Fruit fly (Drosophila melanogaster) whole organism, embryonic: ENCODE results near the gene lectin-24Db.

Experiments used
- B-H2 ChIP-seq: fragments of 200-800 bp; sonication (Bioruptor generic); optimal IDR thresholded peaks from 2 replicates; lab custom pipeline; 2018; ENCODE audit warnings: missing biosample characterization, mild to moderate bottlenecking, missing genetic modification characterization
- C15 ChIP-seq: fragments of 200-800 bp; sonication (Bioruptor generic); IDR thresholded peaks from 3 replicates; pipeline ENCODE4 v1.3.6; 2022; ENCODE audit warnings: missing biosample characterization, missing genetic modification characterization
- CG10209 ChIP-seq: fragments of 200-800 bp; sonication (Bioruptor generic); optimal IDR thresholded peaks from 3 replicates; lab custom pipeline; 2017; ENCODE audit warnings: missing biosample characterization, mild to moderate bottlenecking, missing genetic modification characterization, missing genetic modification reagents
- CG10431 ChIP-seq: fragments of 200-800 bp; sonication (Bioruptor generic); optimal IDR thresholded peaks from 3 replicates; lab custom pipeline; 2018; ENCODE audit warnings: missing biosample characterization, mild to moderate bottlenecking, missing genetic modification characterization
- CG11398 ChIP-seq: fragments of 200-800 bp; sonication (Bioruptor generic); optimal IDR thresholded peaks from 2 replicates; lab custom pipeline; 2016; ENCODE audit warnings: missing biosample characterization, missing genetic modification characterization
- CG11695 ChIP-seq: fragments of 200-800 bp; sonication (Bioruptor generic); IDR thresholded peaks from 3 replicates; pipeline ENCODE4 v1.3.6; 2022; ENCODE audit warnings: missing biosample characterization, missing genetic modification characterization
- CG11723 ChIP-seq: fragments of 200-800 bp; sonication (Bioruptor generic); optimal IDR thresholded peaks from 2 replicates; lab custom pipeline; 2017; ENCODE audit warnings: missing biosample characterization, mild to moderate bottlenecking, missing genetic modification characterization
- CG12071 ChIP-seq: fragments of 200-800 bp; sonication (Bioruptor generic); optimal IDR thresholded peaks from 3 replicates; lab custom pipeline; 2018; ENCODE audit warnings: missing biosample characterization, mild to moderate bottlenecking, missing genetic modification characterization
- CG14441 ChIP-seq: fragments of 200-800 bp; sonication (Bioruptor generic); IDR thresholded peaks from 2 replicates; pipeline ENCODE4 v1.3.6; 2022; ENCODE audit warnings: missing biosample characterization, missing genetic modification characterization
- CG15073 ChIP-seq: fragments of 200-800 bp; sonication (Bioruptor generic); optimal IDR thresholded peaks from 2 replicates; lab custom pipeline; 2016; ENCODE audit warnings: missing biosample characterization, missing genetic modification characterization
- CG31441 ChIP-seq: fragments of 200-800 bp; sonication (Bioruptor generic); IDR thresholded peaks from 2 replicates; pipeline ENCODE4 v1.3.6; 2022; ENCODE audit warnings: missing biosample characterization, missing genetic modification characterization
- CG3995 ChIP-seq: fragments of 200-800 bp; sonication (Bioruptor generic); optimal IDR thresholded peaks from 3 replicates; lab custom pipeline; 2016; ENCODE audit warnings: missing biosample characterization, missing genetic modification characterization
- CG4404 ChIP-seq: fragments of 200-800 bp; sonication (Bioruptor generic); IDR thresholded peaks from 2 replicates; pipeline ENCODE4 v1.3.6; 2022; ENCODE audit warnings: missing biosample characterization, missing genetic modification characterization
- CG6854 ChIP-seq: fragments of 200-800 bp; sonication (Bioruptor generic); optimal IDR thresholded peaks from 3 replicates; lab custom pipeline; 2017; ENCODE audit warnings: missing biosample characterization, mild to moderate bottlenecking, missing genetic modification characterization
- CG7928 ChIP-seq: fragments of 200-800 bp; sonication (Bioruptor generic); optimal IDR thresholded peaks from 2 replicates; lab custom pipeline; 2017; ENCODE audit warnings: missing biosample characterization, mild to moderate bottlenecking, missing genetic modification characterization
- CG8089 ChIP-seq: fragments of 200-800 bp; sonication (Bioruptor generic); optimal IDR thresholded peaks from 3 replicates; lab custom pipeline; 2016; ENCODE audit warnings: missing biosample characterization, missing genetic modification characterization
- CG8290 ChIP-seq, 3 experiments: fragments of 200-800 bp; sonication (Bioruptor generic); optimal IDR thresholded peaks; 2 replicates each; lab custom pipeline; 2016 to 2019; ENCODE audit warnings: missing biosample characterization in 3 of 3, missing genetic modification characterization in 3 of 3, mild to moderate bottlenecking in 2 of 3, moderate library complexity in 1 of 3
- CG8765 ChIP-seq: fragments of 200-800 bp; sonication (Bioruptor generic); IDR thresholded peaks from 2 replicates; pipeline ENCODE4 v1.3.6; 2022; ENCODE audit warnings: missing biosample characterization, missing genetic modification characterization
- CTCF ChIP-seq: fragments of 200-800 bp; sonication (Bioruptor generic); optimal IDR thresholded peaks from 2 replicates; lab custom pipeline; 2017; ENCODE audit warnings: missing biosample characterization, mild to moderate bottlenecking, missing genetic modification characterization, moderate library complexity
- CrebB ChIP-seq: fragments of 200-800 bp; sonication (Bioruptor generic); optimal IDR thresholded peaks from 3 replicates; lab custom pipeline; 2018; ENCODE audit warnings: missing biosample characterization, mild to moderate bottlenecking, missing genetic modification characterization
- Deaf1 ChIP-seq: fragments of 200-800 bp; optimal IDR thresholded peaks from 3 replicates; lab custom pipeline; 2019; ENCODE audit warnings: missing biosample characterization, mild to moderate bottlenecking, missing genetic modification characterization, moderate library complexity
- Ets97D ChIP-seq: fragments of 200-800 bp; sonication (Bioruptor generic); optimal IDR thresholded peaks from 3 replicates; lab custom pipeline; 2016; ENCODE audit warnings: missing biosample characterization, missing genetic modification characterization
- Opbp ChIP-seq: fragments of 200-800 bp; sonication (Bioruptor generic); IDR thresholded peaks from 3 replicates; pipeline ENCODE4 v1.3.6; 2022; ENCODE audit warnings: missing biosample characterization, missing genetic modification characterization; ENCODE audit not compliant: partially characterized antibody
- Rx ChIP-seq: fragments of 200-800 bp; sonication (Bioruptor generic); IDR thresholded peaks from 2 replicates; pipeline ENCODE4 v1.3.6; 2022; ENCODE audit warnings: missing biosample characterization, missing genetic modification characterization
- TFAM ChIP-seq: fragments of 200-800 bp; sonication (Bioruptor generic); optimal IDR thresholded peaks from 2 replicates; lab custom pipeline; 2017; ENCODE audit warnings: missing biosample characterization, missing genetic modification characterization, inconsistent platforms
- aop ChIP-seq: fragments of 200-800 bp; sonication (Bioruptor generic); IDR thresholded peaks from 2 replicates; pipeline ENCODE4 v1.3.6; 2022; ENCODE audit warnings: missing biosample characterization, missing genetic modification characterization
- az2 ChIP-seq: fragments of 200-800 bp; sonication (Bioruptor generic); optimal IDR thresholded peaks from 3 replicates; lab custom pipeline; 2016; ENCODE audit warnings: missing biosample characterization, missing genetic modification characterization
- caup ChIP-seq: fragments of 200-800 bp; sonication (Bioruptor generic); optimal IDR thresholded peaks from 3 replicates; lab custom pipeline; 2017; ENCODE audit warnings: missing biosample characterization, mild to moderate bottlenecking, missing genetic modification characterization, moderate library complexity; ENCODE audit not compliant: severe bottlenecking
- cwo ChIP-seq: fragments of 200-800 bp; sonication (Bioruptor generic); optimal IDR thresholded peaks from 3 replicates; lab custom pipeline; 2017; ENCODE audit warnings: missing biosample characterization, missing genetic modification characterization, mild to moderate bottlenecking, moderate library complexity, missing genetic modification reagents
- ems ChIP-seq: fragments of 200-800 bp; sonication (Bioruptor generic); optimal IDR thresholded peaks from 3 replicates; lab custom pipeline; 2016; ENCODE audit warnings: missing biosample characterization, missing genetic modification characterization
- en ChIP-seq: fragments of 200-800 bp; sonication (Bioruptor generic); optimal IDR thresholded peaks from 2 replicates; lab custom pipeline; 2016; ENCODE audit warnings: missing biosample characterization, missing genetic modification characterization
- eve ChIP-seq, 2 experiments: fragments of >200 bp; optimal IDR thresholded peaks; 2 replicates each; lab custom pipeline; 2017; ENCODE audit warnings: missing biosample characterization in 2 of 2, missing genetic modification characterization in 2 of 2
- fd102C ChIP-seq: fragments of 200-800 bp; sonication (Bioruptor generic); optimal IDR thresholded peaks from 2 replicates; lab custom pipeline; 2018; ENCODE audit warnings: missing biosample characterization, mild to moderate bottlenecking, missing genetic modification characterization, moderate library complexity
- grn ChIP-seq: fragments of 200-800 bp; sonication (Bioruptor generic); optimal IDR thresholded peaks from 3 replicates; lab custom pipeline; 2017; ENCODE audit warnings: missing biosample characterization, missing genetic modification characterization
- gsb ChIP-seq: fragments of 200-800 bp; sonication (Bioruptor generic); IDR thresholded peaks from 2 replicates; pipeline ENCODE4 v1.3.6; 2022; ENCODE audit warnings: missing biosample characterization, missing genetic modification characterization
- inv ChIP-seq: fragments of 200-800 bp; sonication (Bioruptor generic); IDR thresholded peaks from 2 replicates; pipeline ENCODE4 v1.3.6; 2022; ENCODE audit warnings: missing biosample characterization, missing genetic modification characterization; ENCODE audit not compliant: partially characterized antibody
- kay ChIP-seq: fragments of 200-800 bp; sonication (Bioruptor generic); optimal IDR thresholded peaks from 2 replicates; lab custom pipeline; 2016; ENCODE audit warnings: missing biosample characterization, missing genetic modification characterization
- ken ChIP-seq: fragments of 200-800 bp; sonication (Bioruptor generic); IDR thresholded peaks from 3 replicates; pipeline ENCODE4 v1.3.6; 2022; ENCODE audit warnings: missing biosample characterization, missing genetic modification characterization
- nom ChIP-seq: fragments of 200-800 bp; sonication (Bioruptor generic); optimal IDR thresholded peaks from 2 replicates; lab custom pipeline; 2017; ENCODE audit warnings: missing biosample characterization, missing genetic modification characterization, mild to moderate bottlenecking, moderate library complexity, missing genetic modification reagents
- pfk ChIP-seq: fragments of 200-800 bp; sonication (Bioruptor generic); optimal IDR thresholded peaks from 2 replicates; lab custom pipeline; 2018; ENCODE audit warnings: missing biosample characterization, mild to moderate bottlenecking, missing genetic modification characterization, moderate library complexity
- pros ChIP-seq: fragments of 200-800 bp; sonication (Bioruptor generic); optimal IDR thresholded peaks from 3 replicates; lab custom pipeline; 2019; ENCODE audit warnings: missing biosample characterization, mild to moderate bottlenecking, missing genetic modification characterization, moderate library complexity
- ranshi ChIP-seq: fragments of 200-800 bp; sonication (Bioruptor generic); IDR thresholded peaks from 2 replicates; pipeline ENCODE4 v1.3.6; 2022; ENCODE audit warnings: missing biosample characterization, missing genetic modification characterization
- scrt ChIP-seq: fragments of 200-800 bp; sonication (Bioruptor generic); optimal IDR thresholded peaks from 2 replicates; lab custom pipeline; 2018; ENCODE audit warnings: missing biosample characterization, mild to moderate bottlenecking, missing genetic modification characterization, moderate library complexity
- seq ChIP-seq: fragments of 200-800 bp; sonication (Bioruptor generic); IDR thresholded peaks from 2 replicates; pipeline ENCODE4 v1.3.6; 2022; ENCODE audit warnings: missing biosample characterization, missing genetic modification characterization
- sr ChIP-seq: fragments of 200-800 bp; sonication (Bioruptor generic); IDR thresholded peaks from 3 replicates; pipeline ENCODE4 v1.3.6; 2022; ENCODE audit warnings: missing biosample characterization, missing genetic modification characterization
- stwl ChIP-seq: fragments of 200-800 bp; sonication (Bioruptor generic); optimal IDR thresholded peaks from 3 replicates; lab custom pipeline; 2018; ENCODE audit warnings: missing biosample characterization, mild to moderate bottlenecking, missing genetic modification characterization, moderate library complexity
- toy ChIP-seq: fragments of 200-800 bp; sonication (Bioruptor generic); IDR thresholded peaks from 2 replicates; pipeline ENCODE4 v1.3.6; 2022; ENCODE audit warnings: missing biosample characterization, missing genetic modification characterization
- tx ChIP-seq: fragments of 200-800 bp; sonication (Bioruptor generic); optimal IDR thresholded peaks from 2 replicates; lab custom pipeline; 2016; ENCODE audit warnings: missing biosample characterization, missing genetic modification characterization
- vvl ChIP-seq: fragments of 200-800 bp; sonication (Bioruptor generic); IDR thresholded peaks from 2 replicates; pipeline ENCODE4 v1.3.6; 2022; ENCODE audit warnings: missing biosample characterization, missing genetic modification characterization
- wor ChIP-seq: fragments of 200-800 bp; sonication (Bioruptor generic); IDR thresholded peaks from 2 replicates; pipeline ENCODE4 v1.3.6; 2022; ENCODE audit warnings: missing biosample characterization, missing genetic modification characterization
- zf30C ChIP-seq: fragments of 200-800 bp; sonication (Bioruptor generic); optimal IDR thresholded peaks from 3 replicates; lab custom pipeline; 2018; ENCODE audit warnings: missing biosample characterization, mild to moderate bottlenecking, missing genetic modification characterization

The lectin-24Db gene

dm6 chr2L:4197143-4197912 is 9.4 kb downstream of the lectin-24Db start:
- no peak for TF ChIP-seq CG6854 (GFP tag; lab: Kevin White, UChicago)
- no peak for TF ChIP-seq CG12071 (GFP tag; lab: Kevin White, UChicago)
- no peak for TF ChIP-seq tx (GFP tag; lab: Kevin White, UChicago)
- no peak for TF ChIP-seq ems (GFP tag; lab: Kevin White, UChicago)
- no peak for TF ChIP-seq wor (GFP tag; lab: Robert Waterston, UW)
- TF ChIP-seq toy (GFP tag; lab: Robert Waterston, UW) = no peak
- TF ChIP-seq kay (GFP tag; lab: Kevin White, UChicago) = no peak
- TF ChIP-seq zf30C = no peak
- TF ChIP-seq CrebB = no peak
- TF ChIP-seq sr (GFP tag; lab: Robert Waterston, UW) = peak; percentile 92
- peak; percentile 79 for TF ChIP-seq scrt (GFP tag; lab: Kevin White, UChicago)
- TF ChIP-seq grn (GFP tag; lab: Kevin White, UChicago) = no peak
- TF ChIP-seq Opbp = no peak
- no peak for TF ChIP-seq CG4404 (GFP tag; lab: Robert Waterston, UW)
- TF ChIP-seq CG11695 (GFP tag; lab: Robert Waterston, UW) = 0 out of 3 replicates have a peak, but pooled peaks have one; percentile 18
- no peak for TF ChIP-seq CG10431
- no peak for TF ChIP-seq Ets97D (GFP tag; lab: Kevin White, UChicago)
- TF ChIP-seq inv (GFP tag; lab: Robert Waterston, UW) = no peak
- TF ChIP-seq ken (GFP tag; lab: Robert Waterston, UW) = no peak
- peak; percentile 5; the same call in 1 of the 2 replicates for TF ChIP-seq CG14441
- TF ChIP-seq Rx (GFP tag; lab: Robert Waterston, UW) = no peak
- TF ChIP-seq CG8089 = no peak
- no peak for TF ChIP-seq pros (GFP tag; lab: Kevin White, UChicago)
- no peak for TF ChIP-seq seq (GFP tag; lab: Robert Waterston, UW)
- TF ChIP-seq caup (GFP tag; lab: Kevin White, UChicago) = no peak
- TF ChIP-seq cwo = no peak
- peak; percentile 63; the same call in 1 of the 2 replicates for TF ChIP-seq vvl (GFP tag; lab: Robert Waterston, UW)
- TF ChIP-seq B-H2 (GFP tag; lab: Kevin White, UChicago) = no peak
- TF ChIP-seq CG15073 (GFP tag; lab: Kevin White, UChicago) = no peak
- no peak for TF ChIP-seq eve (GFP tag; optimal IDR thresholded peaks at IDR 0.05; lab: Kevin White, UChicago)
- no peak for TF ChIP-seq CG3995
- no peak for TF ChIP-seq Deaf1
- no peak for TF ChIP-seq pfk (GFP tag; lab: Kevin White, UChicago)
- no peak for TF ChIP-seq en (GFP tag; lab: Kevin White, UChicago)
- TF ChIP-seq fd102C (GFP tag; lab: Kevin White, UChicago) = no peak
- no peak for TF ChIP-seq gsb
- no peak for TF ChIP-seq ranshi (GFP tag; lab: Robert Waterston, UW)
- no peak for TF ChIP-seq aop (GFP tag; lab: Robert Waterston, UW)
- no peak for TF ChIP-seq CG11398 (GFP tag; lab: Kevin White, UChicago)
- TF ChIP-seq nom (GFP tag; lab: Kevin White, UChicago) = no peak
- no peak for TF ChIP-seq az2 (GFP tag; lab: Kevin White, UChicago)
- TF ChIP-seq CG11723 = no peak
- no peak for TF ChIP-seq CG7928
- no peak for TF ChIP-seq CG10209
- TF ChIP-seq stwl = no peak
- no peak for TF ChIP-seq C15 (GFP tag; lab: Robert Waterston, UW)
- TF ChIP-seq TFAM = no peak
- TF ChIP-seq CG8290 (GFP tag; optimal IDR thresholded peaks at IDR 0.05; lab: Kevin White, UChicago) = no peak
- TF ChIP-seq CG8290 (tag; optimal IDR thresholded peaks at IDR 0.05; lab: Kevin White, UChicago) = no peak
- no peak; the same call in 1 of the 2 replicates for TF ChIP-seq CG31441
- no peak for TF ChIP-seq CG8765
- peak; percentile 22 for TF ChIP-seq CTCF (GFP tag; lab: Kevin White, UChicago)
